Worm (Caenorhabditis elegans) whole organism, midembryonic: ENCODE results near the gene C29G2.6.

ENCODE experiments used
- T22C8.4 ChIP-seq: fragments of 200-800 bp; sonication (Bioruptor generic); IDR thresholded peaks from 2 replicates; pipeline ENCODE4 v1.3.6; 2022; ENCODE audit warnings: missing genetic modification characterization, missing compliant biosample characterization
- klf-2 ChIP-seq: fragments of 200-800 bp; sonication (Bioruptor generic); conservative IDR thresholded peaks from 2 replicates; pipeline ENCODE4 v1.3.6; 2022; ENCODE audit warnings: missing genetic modification reagents, missing genetic modification characterization, missing compliant biosample characterization
- med-1 ChIP-seq: sonication (generic microtip); optimal IDR thresholded peaks from 2 replicates; lab custom pipeline; 2017; ENCODE audit warnings: missing genetic modification characterization, mild to moderate bottlenecking, missing compliant biosample characterization, antibody characterized with exemption, missing genetic modification reagents; ENCODE audit not compliant: insufficient read depth
- ref-1 ChIP-seq: fragments of 200-800 bp; sonication (Bioruptor generic); conservative IDR thresholded peaks from 2 replicates; pipeline ENCODE4 v1.3.6; 2022; ENCODE audit warnings: missing genetic modification reagents, missing genetic modification characterization, missing compliant biosample characterization

ce11 chrV:2570643-2571042 lies 15.1 kb downstream of the C29G2.6 start, which contains the start of gene srj-19:
- TF ChIP-seq klf-2 (GFP tag; lab: Robert Waterston, UW) (no peak), T22C8.4 (GFP tag; lab: Robert Waterston, UW) (no peak), ref-1 (GFP tag; lab: Robert Waterston, UW) (no peak), med-1 (no peak)
